Worm (Caenorhabditis elegans) whole organism, L2 larva: ENCODE measurements around the gene gly-8.

Experiments
- fos-1 ChIP-seq: fragments of 150-350 bp; optimal IDR thresholded peaks from 2 replicates; lab custom pipeline; 2014; ENCODE audit warnings: missing biosample characterization, missing genetic modification characterization
- lin-11 ChIP-seq: fragments of 150-350 bp; sonication (generic microtip); optimal IDR thresholded peaks from 2 replicates; lab custom pipeline; 2014; ENCODE audit warnings: missing biosample characterization, missing genetic modification characterization, inconsistent platforms, mixed read lengths
- lin-39 ChIP-seq: fragments of 150-350 bp; optimal IDR thresholded peaks from 2 replicates; lab custom pipeline; 2014; ENCODE audit warnings: missing biosample characterization, missing genetic modification reagents, missing genetic modification characterization
- lsy-2 ChIP-seq, 2 experiments: fragments of 150-350 bp in 1 of 2; sonication (generic microtip) in 1 of 2; optimal IDR thresholded peaks; 2 replicates each; lab custom pipeline; 2014 to 2017; ENCODE audit warnings: missing biosample characterization in 2 of 2, missing genetic modification characterization in 2 of 2
- mdl-1 ChIP-seq, 2 experiments: fragments of 150-350 bp in 1 of 2; sonication (generic microtip) in 1 of 2; optimal IDR thresholded peaks; 2 replicates each; lab custom pipeline; 2017; ENCODE audit warnings: missing biosample characterization in 2 of 2, missing genetic modification characterization in 2 of 2
- nhr-12 ChIP-seq: fragments of 150-350 bp; optimal IDR thresholded peaks from 2 replicates; lab custom pipeline; 2014; ENCODE audit warnings: missing biosample characterization, missing genetic modification characterization
- nhr-25 ChIP-seq: fragments of 150-350 bp; sonication (generic microtip); optimal IDR thresholded peaks from 3 replicates; lab custom pipeline; 2014; ENCODE audit warnings: missing biosample characterization, missing genetic modification characterization
- nhr-77 ChIP-seq: fragments of 150-350 bp; optimal IDR thresholded peaks from 2 replicates; lab custom pipeline; 2014; ENCODE audit warnings: missing biosample characterization, missing genetic modification characterization
- peb-1 ChIP-seq: fragments of 150-350 bp; optimal IDR thresholded peaks from 2 replicates; lab custom pipeline; 2014; ENCODE audit warnings: missing biosample characterization, missing genetic modification characterization
- sem-4 ChIP-seq: fragments of 150-350 bp; optimal IDR thresholded peaks from 2 replicates; lab custom pipeline; 2014; ENCODE audit warnings: missing biosample characterization, missing genetic modification reagents, missing genetic modification characterization
- unc-62 ChIP-seq: fragments of 150-350 bp; optimal IDR thresholded peaks from 2 replicates; lab custom pipeline; 2014; ENCODE audit warnings: missing biosample characterization, missing genetic modification reagents, missing genetic modification characterization
- ztf-11 ChIP-seq: sonication (generic microtip); optimal IDR thresholded peaks from 2 replicates; lab custom pipeline; 2017; ENCODE audit warnings: missing biosample characterization, missing genetic modification characterization

DNA sequence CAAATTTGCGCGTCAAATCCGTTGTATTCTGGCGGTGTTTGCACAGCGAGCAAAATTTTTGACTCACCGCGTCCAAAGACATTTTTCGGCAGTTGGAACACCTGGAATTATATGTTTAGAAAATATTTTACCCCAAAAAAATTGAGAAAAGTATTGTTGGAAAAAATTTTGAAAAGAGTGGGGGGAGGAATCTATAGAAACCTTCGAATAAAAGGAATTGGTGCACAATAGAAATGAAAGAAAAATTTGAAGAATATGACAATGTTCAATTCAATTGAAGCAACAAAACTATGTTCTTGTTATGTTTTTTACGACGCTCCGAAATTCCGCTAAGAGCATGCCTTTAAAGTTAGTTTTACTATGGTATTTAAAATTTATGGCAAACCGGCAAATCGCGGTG lies 4.3 kb downstream of the gly-8 start, which contains the start of gene Y66A7A.7:
- no peak for TF ChIP-seq nhr-12 (tag; lab: Kevin White, UChicago)
- no peak for TF ChIP-seq ztf-11 (tag; lab: Kevin White, UChicago)
- no peak for TF ChIP-seq peb-1 (tag; lab: Kevin White, UChicago)
- no peak for TF ChIP-seq lin-11
- TF ChIP-seq lin-39 (tag; lab: Kevin White, UChicago): no peak
- TF ChIP-seq lsy-2 (tag; optimal IDR thresholded peaks at IDR 0.05; lab: Kevin White, UChicago): no peak
- TF ChIP-seq nhr-25 (tag; lab: Kevin White, UChicago): no peak
- no peak for TF ChIP-seq sem-4 (tag; lab: Kevin White, UChicago)
- TF ChIP-seq unc-62: no peak
- no peak for TF ChIP-seq nhr-77
- TF ChIP-seq fos-1 (tag; lab: Kevin White, UChicago): no peak
- no peak for TF ChIP-seq mdl-1 (tag; optimal IDR thresholded peaks at IDR 0.05; lab: Kevin White, UChicago)
